Worm (Caenorhabditis elegans) whole organism, L2 larva: Measurements from ENCODE around the gene H06H21.8.

Source experiments
- aly-2 ChIP-seq: fragments of 150-350 bp; optimal IDR thresholded peaks from 2 replicates; lab custom pipeline; 2014; ENCODE audit warnings: missing biosample characterization, missing genetic modification characterization
- lsy-2 ChIP-seq, 2 experiments: fragments of 150-350 bp in 1 of 2; sonication (generic microtip) in 1 of 2; optimal IDR thresholded peaks; 2 replicates each; lab custom pipeline; 2014 to 2017; ENCODE audit warnings: missing biosample characterization in 2 of 2, missing genetic modification characterization in 2 of 2
- nhr-11 ChIP-seq: fragments of 150-350 bp; optimal IDR thresholded peaks from 2 replicates; lab custom pipeline; 2014; ENCODE audit warnings: missing biosample characterization, missing genetic modification characterization
- nhr-237 ChIP-seq: fragments of 150-350 bp; optimal IDR thresholded peaks from 2 replicates; lab custom pipeline; 2014; ENCODE audit warnings: missing biosample characterization, missing genetic modification characterization
- skn-1 ChIP-seq: sonication (generic microtip); optimal IDR thresholded peaks from 2 replicates; lab custom pipeline; 2017; ENCODE audit warnings: missing biosample characterization, missing genetic modification characterization
- sma-3 ChIP-seq: sonication (generic microtip); optimal IDR thresholded peaks from 2 replicates; lab custom pipeline; 2016; ENCODE audit warnings: missing genetic modification reagents, missing genetic modification characterization, missing compliant biosample characterization

DNA sequence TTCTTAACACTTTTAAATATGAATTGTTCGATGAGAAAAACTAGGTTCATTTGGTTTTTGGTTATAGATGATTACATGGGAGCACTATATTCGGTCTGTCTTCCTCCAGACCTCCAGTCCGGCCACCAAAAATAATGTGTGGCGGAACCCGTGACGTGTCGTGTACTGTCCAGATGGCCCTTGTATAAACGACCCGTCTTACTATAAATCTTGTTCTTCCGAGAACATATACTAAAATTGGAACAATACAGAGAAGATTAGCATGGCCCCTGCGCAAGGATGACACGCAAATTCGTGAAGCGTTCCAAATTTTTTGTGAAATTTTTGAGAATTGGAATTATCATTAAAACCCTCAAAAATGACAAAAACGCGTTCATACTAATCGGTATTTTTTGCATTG lies 45.7 kb upstream of the H06H21.8 start:
- TF ChIP-seq nhr-11 (tag; lab: Kevin White, UChicago) = no peak
- TF ChIP-seq lsy-2 (tag; optimal IDR thresholded peaks at IDR 0.05; lab: Kevin White, UChicago) = no peak
- no peak for TF ChIP-seq nhr-237 (tag; lab: Kevin White, UChicago)
- TF ChIP-seq sma-3 (GFP tag; lab: Kevin White, UChicago) = no peak
- no peak for TF ChIP-seq aly-2 (tag; lab: Kevin White, UChicago)
- no peak for TF ChIP-seq skn-1 (tag; lab: Kevin White, UChicago)
